Worm (Caenorhabditis elegans) whole organism, mixed stage, embryonic: ENCODE measurements around the gene spe-27.

ENCODE experiments used
- M03D4.4 ChIP-seq: sonication (generic microtip); optimal IDR thresholded peaks from 2 replicates; lab custom pipeline; 2017; ENCODE audit warnings: mild to moderate bottlenecking, missing genetic modification characterization, missing compliant biosample characterization
- bed-3 ChIP-seq: fragments of 200-800 bp; sonication (Bioruptor generic); optimal IDR thresholded peaks from 3 replicates; lab custom pipeline; 2018; ENCODE audit warnings: mild to moderate bottlenecking, missing genetic modification characterization, moderate library complexity, missing compliant biosample characterization
- ceh-39 ChIP-seq: fragments of 150-350 bp; optimal IDR thresholded peaks from 2 replicates; lab custom pipeline; 2014; ENCODE audit warnings: missing biosample characterization, missing genetic modification characterization
- ceh-43 ChIP-seq: fragments of 200-800 bp; sonication (Bioruptor generic); optimal IDR thresholded peaks from 2 replicates; lab custom pipeline; 2018; ENCODE audit warnings: mild to moderate bottlenecking, missing genetic modification characterization, moderate library complexity, missing compliant biosample characterization
- ces-1 ChIP-seq: fragments of 150-350 bp; optimal IDR thresholded peaks from 2 replicates; lab custom pipeline; 2014; ENCODE audit warnings: missing biosample characterization, missing genetic modification reagents, missing genetic modification characterization
- cnd-1 ChIP-seq: fragments of 200-800 bp; sonication (Bioruptor generic); optimal IDR thresholded peaks from 2 replicates; lab custom pipeline; 2018; ENCODE audit warnings: mild to moderate bottlenecking, missing genetic modification characterization, missing compliant biosample characterization
- drap-1 ChIP-seq: fragments of 200-800 bp; sonication (Bioruptor generic); optimal IDR thresholded peaks from 3 replicates; lab custom pipeline; 2018; ENCODE audit warnings: mild to moderate bottlenecking, missing genetic modification characterization, missing compliant biosample characterization
- elt-1 ChIP-seq: sonication (generic microtip); optimal IDR thresholded peaks from 2 replicates; lab custom pipeline; 2017; ENCODE audit warnings: missing genetic modification characterization, mild to moderate bottlenecking, missing compliant biosample characterization, antibody characterized with exemption, moderate library complexity, borderline replicate concordance; ENCODE audit not compliant: insufficient read depth
- elt-3 ChIP-seq: fragments of 150-350 bp; optimal IDR thresholded peaks from 2 replicates; lab custom pipeline; 2014; ENCODE audit warnings: missing biosample characterization, missing genetic modification characterization
- flh-1 ChIP-seq: fragments of 200-800 bp; sonication (Bioruptor generic); optimal IDR thresholded peaks from 2 replicates; lab custom pipeline; 2018; ENCODE audit warnings: mild to moderate bottlenecking, missing genetic modification characterization, moderate library complexity, missing compliant biosample characterization
- ham-2 ChIP-seq: fragments of 200-800 bp; sonication (Bioruptor generic); optimal IDR thresholded peaks from 2 replicates; lab custom pipeline; 2018; ENCODE audit warnings: mild to moderate bottlenecking, missing genetic modification characterization, missing compliant biosample characterization
- hlh-1 ChIP-seq: fragments of 150-350 bp; optimal IDR thresholded peaks from 2 replicates; lab custom pipeline; 2014; ENCODE audit warnings: missing biosample characterization, missing genetic modification reagents, missing genetic modification characterization
- lin-13 ChIP-seq: fragments of 150-350 bp; optimal IDR thresholded peaks from 2 replicates; lab custom pipeline; 2014; ENCODE audit warnings: missing biosample characterization, missing genetic modification characterization
- mab-5 ChIP-seq: fragments of 150-350 bp; optimal IDR thresholded peaks from 2 replicates; lab custom pipeline; 2014; ENCODE audit warnings: missing biosample characterization, missing genetic modification characterization
- mep-1 ChIP-seq: fragments of 150-350 bp; optimal IDR thresholded peaks from 2 replicates; lab custom pipeline; 2017; ENCODE audit warnings: missing biosample characterization, missing genetic modification reagents, missing genetic modification characterization, inconsistent platforms
- nhr-12 ChIP-seq: fragments of 150-350 bp; optimal IDR thresholded peaks from 2 replicates; lab custom pipeline; 2014; ENCODE audit warnings: missing biosample characterization, missing genetic modification characterization
- nhr-237 ChIP-seq: fragments of 150-350 bp; optimal IDR thresholded peaks from 2 replicates; lab custom pipeline; 2014; ENCODE audit warnings: missing biosample characterization, missing genetic modification characterization
- nhr-28 ChIP-seq: fragments of 150-350 bp; optimal IDR thresholded peaks from 2 replicates; lab custom pipeline; 2014; ENCODE audit warnings: missing biosample characterization, missing genetic modification characterization
- pha-4 ChIP-seq: fragments of 150-350 bp; optimal IDR thresholded peaks from 2 replicates; lab custom pipeline; 2018; ENCODE audit warnings: missing biosample characterization, missing genetic modification reagents, missing genetic modification characterization
- sem-2 ChIP-seq: fragments of 200-800 bp; sonication (Bioruptor generic); optimal IDR thresholded peaks from 2 replicates; lab custom pipeline; 2018; ENCODE audit warnings: mild to moderate bottlenecking, missing genetic modification characterization, missing compliant biosample characterization
- snpc-4 ChIP-seq: fragments of 150-350 bp; optimal IDR thresholded peaks from 2 replicates; lab custom pipeline; 2014; ENCODE audit warnings: missing biosample characterization, missing genetic modification characterization
- sptf-1 ChIP-seq: sonication (generic microtip); optimal IDR thresholded peaks from 2 replicates; lab custom pipeline; 2017; ENCODE audit warnings: mild to moderate bottlenecking, missing genetic modification characterization, moderate library complexity, missing compliant biosample characterization
- tbx-8 ChIP-seq: fragments of 200-800 bp; sonication (Bioruptor generic); optimal IDR thresholded peaks from 2 replicates; lab custom pipeline; 2018; ENCODE audit warnings: mild to moderate bottlenecking, missing genetic modification characterization, moderate library complexity, missing compliant biosample characterization
- unc-120 ChIP-seq: sonication (generic microtip); optimal IDR thresholded peaks from 2 replicates; lab custom pipeline; 2017; ENCODE audit warnings: missing genetic modification characterization, missing compliant biosample characterization; ENCODE audit not compliant: poor library complexity, severe bottlenecking
- zip-8 ChIP-seq: fragments of 150-350 bp; optimal IDR thresholded peaks from 2 replicates; lab custom pipeline; 2014; ENCODE audit warnings: missing biosample characterization, missing genetic modification characterization
- ztf-11 ChIP-seq: fragments of 150-350 bp; optimal IDR thresholded peaks from 2 replicates; lab custom pipeline; 2014; ENCODE audit warnings: missing biosample characterization, missing genetic modification characterization

The spe-27 gene

ce11 chrIV:5846269-5846668 lies 19.4 kb downstream of the spe-27 start, which contains the start of gene sams-4:
Gene sams-4 (minus strand): TSS chrIV:5846369.
- TF ChIP-seq drap-1 (no peak), unc-120 (tag; lab: Kevin White, UChicago) (no peak), ham-2 (GFP tag; lab: Kevin White, UChicago) (no peak), nhr-237 (tag; lab: Kevin White, UChicago) (no peak), elt-3 (no peak), bed-3 (GFP tag; lab: Kevin White, UChicago) (no peak), mab-5 (no peak), sptf-1 (tag; lab: Kevin White, UChicago) (no peak), hlh-1 (tag; lab: Kevin White, UChicago) (no peak), zip-8 (no peak), M03D4.4 (tag; lab: Kevin White, UChicago) (no peak)

DNA sequence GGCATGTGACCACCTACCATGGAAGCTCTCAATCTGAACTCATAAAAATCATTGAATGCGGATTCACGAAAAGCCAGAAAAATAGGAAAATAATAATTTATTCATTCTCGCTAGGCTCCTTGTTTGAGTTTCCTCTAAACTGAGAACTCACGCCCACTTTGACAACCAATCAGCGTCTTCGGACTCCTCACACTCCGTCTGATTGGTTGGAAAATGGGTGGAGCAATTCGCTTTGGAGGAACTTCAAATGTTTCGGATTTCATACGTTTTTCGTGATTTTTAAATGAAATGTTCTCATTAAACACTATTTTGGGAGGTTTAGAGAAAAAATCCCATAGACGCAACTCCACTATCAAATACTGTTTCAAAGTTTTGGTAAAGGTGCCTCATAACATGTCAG lies 22.8 kb downstream of the spe-27 start:
- no peak for TF ChIP-seq nhr-28 (tag; lab: Kevin White, UChicago)

- TF ChIP-seq mab-5: no peak
- no peak for TF ChIP-seq flh-1 (GFP tag; lab: Kevin White, UChicago)
Observed at ce11 chrIV:5839178-5839577, 26.5 kb downstream of the spe-27 start, which contains the start of gene C06E7.2. Gene C06E7.2 (plus strand): TSS chrIV:5839478.

ce11 chrIV:5834182-5834581 lies 31.5 kb downstream of the spe-27 start:
- TF ChIP-seq ztf-11 (no peak), ceh-39 (tag; lab: Kevin White, UChicago) (no peak), nhr-12 (tag; lab: Kevin White, UChicago) (no peak), elt-3 (no peak), cnd-1 (tag; lab: Kevin White, UChicago) (no peak), snpc-4 (tag; lab: Kevin White, UChicago) (no peak), sptf-1 (tag; lab: Kevin White, UChicago) (no peak), mep-1 (no peak)

DNA sequence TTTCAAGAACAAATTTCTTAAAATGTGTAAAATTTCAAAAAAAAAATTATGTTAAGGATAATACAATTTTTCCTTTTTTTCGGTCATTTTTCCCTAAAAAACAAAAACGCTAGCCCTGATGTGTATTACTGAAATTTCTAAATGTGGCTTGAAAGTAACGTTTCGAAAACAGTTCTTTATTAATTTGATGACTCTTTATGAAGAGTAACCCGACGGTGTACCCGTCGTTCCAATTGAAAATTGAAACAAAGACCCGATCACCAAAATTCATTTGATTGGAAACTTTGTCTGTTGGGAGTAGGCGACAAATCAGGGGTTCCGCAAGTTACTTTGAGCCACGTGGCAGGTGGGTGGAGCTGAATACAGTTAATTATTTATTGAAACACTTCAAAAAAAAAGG lies 32.9 kb downstream of the spe-27 start:
- TF ChIP-seq elt-1: no peak
- no peak for TF ChIP-seq lin-13
- no peak for TF ChIP-seq nhr-237 (tag; lab: Kevin White, UChicago)
- no peak for TF ChIP-seq zip-8

DNA sequence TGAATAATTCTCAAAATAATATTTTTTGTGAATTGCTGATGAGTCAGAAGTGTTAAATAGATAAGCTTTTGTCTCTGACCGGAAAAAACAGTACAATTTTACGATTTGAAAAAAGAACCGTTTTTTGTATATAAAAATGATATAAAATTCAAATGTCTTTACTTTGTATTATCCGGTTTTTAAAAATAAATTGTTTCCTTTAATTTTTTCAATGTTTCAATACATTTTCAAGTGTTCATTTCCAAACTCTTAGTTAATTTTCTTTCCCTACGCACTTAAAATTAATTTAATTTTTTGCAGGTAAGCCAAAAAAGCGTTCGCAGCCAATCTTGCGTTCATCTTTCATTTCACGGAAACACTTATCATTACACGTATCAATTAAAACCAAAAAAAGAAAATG lies 41.2 kb downstream of the spe-27 start, which contains the start of gene egal-1:
egal-1 (plus strand) TSS at position 301 of the 400 bp plus-strand sequence.
- TF ChIP-seq elt-3: no peak
- TF ChIP-seq ceh-43: no peak
- no peak for TF ChIP-seq mep-1
- no peak for TF ChIP-seq lin-13
- TF ChIP-seq M03D4.4 (tag; lab: Kevin White, UChicago): no peak
- no peak for TF ChIP-seq sem-2 (GFP tag; lab: Kevin White, UChicago)
- TF ChIP-seq tbx-8 (GFP tag; lab: Kevin White, UChicago): no peak
- TF ChIP-seq bed-3 (GFP tag; lab: Kevin White, UChicago): no peak

ce11 chrIV:5821997-5822396 lies 43.7 kb downstream of the spe-27 start:
- TF ChIP-seq ces-1 (peak; percentile 86), pha-4 (peak; percentile 28), ztf-11 (no peak)

DNA sequence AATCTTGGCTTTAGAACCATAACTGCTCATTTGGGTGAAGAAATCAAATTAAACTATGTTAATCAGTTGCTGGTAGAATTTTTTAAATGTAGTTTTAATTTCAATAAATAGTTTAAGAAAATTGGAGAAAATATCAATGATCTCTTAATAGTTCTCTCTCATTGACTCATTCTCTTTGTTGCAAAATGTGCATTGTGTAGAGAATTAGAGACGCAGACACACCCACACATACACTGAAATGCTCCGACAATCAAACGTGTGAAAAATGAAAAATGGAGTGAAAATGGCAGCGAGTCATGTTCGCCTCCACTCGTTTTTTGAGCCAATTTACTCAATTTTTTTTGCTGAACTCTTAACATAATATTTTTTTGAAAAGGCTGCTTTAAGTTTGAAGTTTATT lies 44.8 kb downstream of the spe-27 start:
- TF ChIP-seq tbx-8 (GFP tag; lab: Kevin White, UChicago) (no peak), unc-120 (tag; lab: Kevin White, UChicago) (peak; percentile 2)
